Worm (Caenorhabditis elegans) whole organism, L2 larva: ENCODE results near the gene Y46H3D.1.

Experiments
- lin-13 ChIP-seq: fragments of 150-350 bp; optimal IDR thresholded peaks from 2 replicates; lab custom pipeline; 2014; ENCODE audit warnings: missing biosample characterization, missing genetic modification reagents, missing genetic modification characterization
- lin-39 ChIP-seq: fragments of 150-350 bp; optimal IDR thresholded peaks from 2 replicates; lab custom pipeline; 2014; ENCODE audit warnings: missing biosample characterization, missing genetic modification reagents, missing genetic modification characterization
- nhr-237 ChIP-seq: fragments of 150-350 bp; optimal IDR thresholded peaks from 2 replicates; lab custom pipeline; 2014; ENCODE audit warnings: missing biosample characterization, missing genetic modification characterization
- nhr-25 ChIP-seq: fragments of 150-350 bp; sonication (generic microtip); optimal IDR thresholded peaks from 3 replicates; lab custom pipeline; 2014; ENCODE audit warnings: missing biosample characterization, missing genetic modification characterization
- snpc-4 ChIP-seq: fragments of 150-350 bp; optimal IDR thresholded peaks from 2 replicates; lab custom pipeline; 2014; ENCODE audit warnings: missing biosample characterization, missing genetic modification characterization
- unc-62 ChIP-seq: fragments of 150-350 bp; optimal IDR thresholded peaks from 2 replicates; lab custom pipeline; 2014; ENCODE audit warnings: missing biosample characterization, missing genetic modification reagents, missing genetic modification characterization
- ztf-11 ChIP-seq: sonication (generic microtip); optimal IDR thresholded peaks from 2 replicates; lab custom pipeline; 2017; ENCODE audit warnings: missing biosample characterization, missing genetic modification characterization

ce11 chrV:1654845-1655244 lies 12.5 kb downstream of the Y46H3D.1 start, which contains the start of gene irld-11:
- no peak for TF ChIP-seq nhr-237 (tag; lab: Kevin White, UChicago)
- no peak for TF ChIP-seq lin-13 (GFP tag; lab: Kevin White, UChicago)
- no peak for TF ChIP-seq lin-39 (tag; lab: Kevin White, UChicago)
- no peak for TF ChIP-seq snpc-4 (tag; lab: Kevin White, UChicago)
- no peak for TF ChIP-seq unc-62 (GFP tag; lab: Kevin White, UChicago)
- TF ChIP-seq ztf-11 (tag; lab: Kevin White, UChicago) = no peak
- TF ChIP-seq nhr-25 (tag; lab: Kevin White, UChicago) = no peak
